Worm (Caenorhabditis elegans) whole organism, L4/young adult: ENCODE measurements around the gene T16A9.5.

Experiments
- W03F9.2 ChIP-seq: fragments of 150-350 bp; optimal IDR thresholded peaks from 2 replicates; lab custom pipeline; 2014; ENCODE audit warnings: missing biosample characterization, missing genetic modification characterization
- dao-5 ChIP-seq: sonication (generic microtip); optimal IDR thresholded peaks from 2 replicates; lab custom pipeline; 2016; ENCODE audit warnings: missing genotype, missing genetic modification characterization, moderate library complexity, missing compliant biosample characterization
- him-1 ChIP-seq: sonication (generic microtip); optimal IDR thresholded peaks from 2 replicates; lab custom pipeline; 2016; ENCODE audit warnings: missing genotype, missing genetic modification reagents, missing genetic modification characterization, missing compliant biosample characterization

Gene T16A9.5

DNA sequence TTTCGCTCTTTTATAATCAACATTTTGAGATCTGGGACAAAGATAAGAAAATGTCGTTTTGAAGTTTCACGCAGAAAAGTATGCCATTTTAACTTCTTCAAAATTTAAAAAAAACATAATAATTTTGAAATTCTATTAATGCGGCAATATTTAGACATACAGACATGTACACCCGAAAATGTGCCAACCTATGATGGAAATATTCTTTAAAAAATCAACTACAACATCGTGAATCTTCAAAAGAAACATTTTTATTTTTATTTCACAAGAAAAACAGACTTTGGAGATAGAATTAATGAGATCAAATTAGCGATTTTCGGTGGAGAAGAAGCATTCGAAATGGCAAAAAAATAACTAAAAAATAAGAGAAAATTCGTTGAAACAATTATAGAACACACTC, at the start of gene T16A9.5:
T16A9.5 (minus strand) TSS at position 101 of the 400 bp plus-strand sequence.
- TF ChIP-seq him-1 (tag; lab: Kevin White, UChicago) (no peak), dao-5 (tag; lab: Kevin White, UChicago) (no peak), W03F9.2 (tag; lab: Kevin White, UChicago) (no peak)

DNA sequence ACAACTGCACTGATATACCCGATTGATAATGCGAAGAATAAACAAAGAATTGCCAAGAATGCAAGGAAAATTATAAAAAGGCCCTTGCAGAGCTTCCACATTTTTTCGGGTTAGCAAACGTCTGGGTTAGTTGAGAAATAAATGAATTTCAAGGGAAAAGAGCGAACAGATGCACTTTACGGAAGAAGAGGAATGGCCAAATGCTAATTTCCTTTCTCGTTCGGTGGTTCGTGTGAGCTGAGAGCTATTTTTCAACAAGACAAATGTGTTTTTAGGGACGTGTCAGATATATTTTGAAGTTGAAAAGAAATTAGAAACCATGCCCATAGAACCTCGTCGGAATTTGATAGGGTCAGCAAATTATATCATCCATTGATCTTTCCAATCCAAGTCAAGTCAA, 45.8 kb upstream of the T16A9.5 start, which contains the start of gene F40G12.2:
F40G12.2 (minus strand) TSS at position 101 of the 400 bp plus-strand sequence.
- TF ChIP-seq him-1 (tag; lab: Kevin White, UChicago) = no peak
- TF ChIP-seq dao-5 (tag; lab: Kevin White, UChicago) = no peak
- TF ChIP-seq W03F9.2 (tag; lab: Kevin White, UChicago) = no peak

DNA sequence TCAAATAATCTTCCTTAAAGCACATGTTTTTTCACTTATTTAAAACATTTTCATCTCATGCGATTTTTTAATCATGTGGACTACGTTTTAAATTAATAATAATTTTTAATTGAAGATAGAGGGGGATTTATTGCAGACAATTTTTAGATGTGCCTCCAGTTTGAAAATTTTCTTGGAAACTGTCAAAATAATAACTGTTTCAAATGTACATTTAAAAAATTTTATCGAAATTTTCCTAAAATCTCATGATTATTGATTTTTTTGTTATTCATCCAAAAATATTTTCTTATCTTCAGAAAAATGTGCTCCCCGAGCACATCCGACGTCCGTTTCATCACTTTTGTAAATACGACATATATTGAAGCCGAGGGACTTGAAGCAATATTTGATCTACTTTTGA, 41.8 kb upstream of the T16A9.5 start, which contains the start of gene sre-8:
sre-8 (plus strand) TSS at position 301 of the 400 bp plus-strand sequence.
- TF ChIP-seq W03F9.2 (tag; lab: Kevin White, UChicago) = no peak
- no peak for TF ChIP-seq him-1 (tag; lab: Kevin White, UChicago)
- no peak for TF ChIP-seq dao-5 (tag; lab: Kevin White, UChicago)

DNA sequence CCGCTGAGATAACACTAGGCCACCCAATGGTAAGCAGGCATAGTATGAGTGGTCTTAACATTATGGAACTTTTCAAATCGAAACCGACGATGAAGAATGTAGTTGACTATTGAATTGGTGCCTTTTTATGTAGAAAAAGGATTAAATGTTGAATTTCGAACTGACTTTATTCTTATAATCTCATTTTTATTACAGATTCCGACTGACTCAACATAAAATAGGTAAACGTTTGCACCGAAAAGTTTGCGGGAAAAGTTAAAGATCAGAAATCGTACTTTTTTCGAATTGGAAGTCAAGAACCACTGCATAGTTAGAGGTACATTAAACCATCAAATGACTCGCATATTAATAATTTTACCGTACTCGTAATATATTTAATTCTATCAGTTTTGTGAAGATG, 39.2 kb upstream of the T16A9.5 start, which contains the start of gene K02E11.7:
K02E11.7 (minus strand) TSS at position 101 of the 400 bp plus-strand sequence.
- TF ChIP-seq him-1 (tag; lab: Kevin White, UChicago) = no peak
- TF ChIP-seq dao-5 (tag; lab: Kevin White, UChicago) = no peak
- no peak for TF ChIP-seq W03F9.2 (tag; lab: Kevin White, UChicago)

DNA sequence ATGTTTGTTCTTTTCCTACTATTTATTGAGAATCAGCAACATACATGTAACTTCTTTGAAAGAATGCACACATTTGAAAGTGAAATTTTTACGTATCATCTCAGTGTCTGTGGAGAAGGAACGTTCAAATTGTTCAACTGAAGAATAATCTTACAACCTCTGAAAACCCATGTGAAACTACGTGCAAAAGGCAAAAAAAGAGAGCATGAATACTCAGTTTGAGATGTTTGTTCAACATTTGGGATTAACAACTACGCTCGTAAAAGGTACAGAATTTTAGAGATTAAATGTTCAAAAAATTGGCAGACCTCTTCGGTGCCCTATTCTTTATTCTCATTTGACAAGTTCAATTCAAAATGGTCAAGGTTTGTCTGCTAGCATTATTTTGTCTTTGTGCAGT, 37.0 kb upstream of the T16A9.5 start, which contains the start of gene K02E11.5:
K02E11.5 (plus strand) TSS at position 301 of the 400 bp plus-strand sequence.
- TF ChIP-seq dao-5 (tag; lab: Kevin White, UChicago) (no peak), him-1 (tag; lab: Kevin White, UChicago) (no peak), W03F9.2 (tag; lab: Kevin White, UChicago) (no peak)

DNA sequence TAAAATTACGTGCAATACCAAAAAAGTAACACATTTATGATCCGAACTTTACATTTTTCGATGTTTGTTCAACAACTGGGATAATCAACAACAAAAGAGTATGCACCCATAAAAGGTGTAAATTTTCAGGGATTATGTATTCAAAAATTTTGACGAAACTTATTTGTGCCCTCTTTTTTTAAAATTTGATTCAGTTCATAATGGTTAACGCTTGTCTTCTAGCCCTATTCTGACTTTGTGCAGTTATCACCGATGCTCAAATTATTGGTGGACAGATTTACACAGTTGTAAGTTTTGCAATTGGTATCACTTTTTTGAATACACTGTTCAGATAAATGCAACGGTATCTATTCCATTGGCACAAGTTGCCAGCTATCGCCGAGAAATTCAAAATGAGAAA, 33.6 kb upstream of the T16A9.5 start, which contains the start of gene K02E11.6:
K02E11.6 (plus strand) TSS at position 149 of the 400 bp plus-strand sequence.
- TF ChIP-seq him-1 (tag; lab: Kevin White, UChicago) (no peak), W03F9.2 (tag; lab: Kevin White, UChicago) (no peak), dao-5 (tag; lab: Kevin White, UChicago) (no peak)

DNA sequence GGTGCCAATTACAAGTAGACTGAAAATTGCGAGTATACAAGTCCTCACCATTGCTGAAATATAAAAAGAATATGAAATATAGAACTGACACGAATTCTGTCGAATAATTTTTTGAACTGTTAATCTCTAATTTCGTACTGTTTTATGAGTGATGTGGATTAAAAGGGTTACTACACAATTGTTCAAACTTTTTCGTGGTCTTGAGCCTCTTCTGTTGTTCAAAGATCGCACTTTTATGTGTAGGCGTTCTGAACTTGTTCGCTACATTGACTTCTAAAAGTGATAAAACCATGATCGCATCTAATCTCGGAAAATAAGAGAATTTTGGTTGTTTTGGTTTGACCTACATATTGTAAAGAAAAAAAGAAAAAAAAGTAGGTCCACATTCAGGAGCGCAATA, 33.0 kb upstream of the T16A9.5 start, which contains the start of gene K02E11.4:
K02E11.4 (minus strand) TSS at position 101 of the 400 bp plus-strand sequence.
- TF ChIP-seq dao-5 (tag; lab: Kevin White, UChicago) = no peak
- TF ChIP-seq W03F9.2 (tag; lab: Kevin White, UChicago) = no peak
- TF ChIP-seq him-1 (tag; lab: Kevin White, UChicago) = no peak

DNA sequence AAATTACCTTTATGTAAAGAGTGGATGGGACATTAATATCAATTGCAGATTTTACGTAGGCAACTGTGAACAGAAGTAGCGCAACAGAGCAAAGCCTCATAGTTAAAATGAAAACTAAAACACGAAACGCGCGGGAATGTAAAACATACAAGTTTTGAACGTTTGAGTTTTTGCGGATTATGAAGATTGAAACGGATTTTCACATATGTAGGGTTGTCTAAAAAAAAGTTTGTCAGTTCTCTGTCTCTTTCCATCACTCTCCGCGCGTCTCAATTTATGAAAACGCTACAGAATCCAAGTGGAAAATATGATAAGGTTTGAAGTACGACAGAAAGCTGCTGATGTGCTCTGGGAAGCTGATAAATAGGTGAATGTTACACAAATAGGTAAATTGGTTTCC, 31.8 kb upstream of the T16A9.5 start, which contains the start of gene K02E11.3:
K02E11.3 (minus strand) TSS at position 101 of the 400 bp plus-strand sequence.
- TF ChIP-seq dao-5 (tag; lab: Kevin White, UChicago) = no peak
- TF ChIP-seq W03F9.2 (tag; lab: Kevin White, UChicago) = no peak

DNA sequence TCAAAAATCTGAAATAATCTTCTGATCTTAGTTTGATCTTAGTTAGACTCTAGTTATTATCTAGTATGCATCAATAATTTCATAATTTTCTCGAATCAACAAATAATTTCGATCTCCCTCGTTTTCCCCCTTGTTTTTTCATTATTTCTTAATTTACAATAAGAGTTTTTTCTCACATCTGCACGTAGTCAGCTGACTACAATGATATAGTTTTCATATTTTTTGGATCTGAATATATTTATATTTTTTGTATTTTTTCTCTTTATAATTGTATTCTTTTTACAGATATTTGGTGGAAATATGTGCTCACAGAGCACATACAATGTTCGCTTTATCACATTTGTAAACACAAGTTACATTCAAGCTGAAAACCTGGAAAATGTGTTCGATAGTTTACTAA, 28.9 kb upstream of the T16A9.5 start, which contains the start of gene sre-7:
sre-7 (plus strand) TSS at position 301 of the 400 bp plus-strand sequence.
- TF ChIP-seq him-1 (tag; lab: Kevin White, UChicago) (no peak), W03F9.2 (tag; lab: Kevin White, UChicago) (no peak), dao-5 (tag; lab: Kevin White, UChicago) (no peak)

DNA sequence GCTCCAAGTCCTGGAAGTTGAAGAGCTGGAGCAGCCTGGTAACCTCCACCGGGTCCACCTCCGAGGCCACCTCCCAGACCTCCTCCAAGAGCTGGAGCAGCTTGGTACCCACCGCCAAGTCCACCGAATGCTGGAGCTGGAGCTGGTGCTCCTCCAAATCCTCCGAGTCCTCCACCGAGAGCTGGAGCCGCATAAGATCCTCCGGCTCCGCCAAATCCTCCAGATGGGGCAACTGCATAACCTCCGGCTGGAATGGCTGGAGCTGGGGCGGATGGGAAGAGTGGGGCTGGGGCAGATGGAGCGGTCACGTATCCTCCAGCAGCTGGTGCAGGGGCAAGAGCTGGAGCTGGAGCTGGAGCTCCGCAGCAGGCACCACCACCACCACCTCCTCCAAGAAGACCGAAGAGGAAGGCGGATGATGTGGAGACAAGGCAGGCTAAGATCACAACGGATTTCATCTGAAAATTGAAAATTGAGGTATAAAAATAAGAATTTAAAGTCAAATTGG, 25.7 kb upstream of the T16A9.5 start, which contains the start of gene K02E11.10:
K02E11.10 (minus strand) TSS at position 458 of the 508 bp plus-strand sequence.
- no peak for TF ChIP-seq him-1 (tag; lab: Kevin White, UChicago)
- TF ChIP-seq W03F9.2 (tag; lab: Kevin White, UChicago) = no peak
- TF ChIP-seq dao-5 (tag; lab: Kevin White, UChicago) = no peak

DNA sequence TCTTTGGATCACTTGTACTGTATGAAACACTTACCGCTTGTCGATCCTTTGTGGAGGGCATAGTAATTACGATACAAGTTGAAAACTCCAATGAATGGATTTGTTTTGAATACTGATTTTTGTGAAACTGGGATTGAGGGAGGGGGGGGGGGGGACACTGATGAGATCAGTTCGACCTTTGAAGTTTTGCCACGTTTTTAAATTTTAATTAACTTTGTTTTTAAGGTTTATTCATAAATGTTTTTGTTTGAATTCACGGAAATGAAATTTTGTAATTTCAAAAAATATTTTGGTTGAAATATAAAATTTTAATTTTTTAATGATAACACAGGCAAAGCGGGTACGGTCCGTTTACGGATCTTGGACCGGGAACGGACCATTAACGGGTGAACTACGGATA, 20.9 kb upstream of the T16A9.5 start, which contains the start of gene ent-3:
ent-3 (minus strand) TSS at position 101 of the 400 bp plus-strand sequence.
- TF ChIP-seq dao-5 (tag; lab: Kevin White, UChicago) (no peak), W03F9.2 (tag; lab: Kevin White, UChicago) (no peak), him-1 (tag; lab: Kevin White, UChicago) (no peak)

DNA sequence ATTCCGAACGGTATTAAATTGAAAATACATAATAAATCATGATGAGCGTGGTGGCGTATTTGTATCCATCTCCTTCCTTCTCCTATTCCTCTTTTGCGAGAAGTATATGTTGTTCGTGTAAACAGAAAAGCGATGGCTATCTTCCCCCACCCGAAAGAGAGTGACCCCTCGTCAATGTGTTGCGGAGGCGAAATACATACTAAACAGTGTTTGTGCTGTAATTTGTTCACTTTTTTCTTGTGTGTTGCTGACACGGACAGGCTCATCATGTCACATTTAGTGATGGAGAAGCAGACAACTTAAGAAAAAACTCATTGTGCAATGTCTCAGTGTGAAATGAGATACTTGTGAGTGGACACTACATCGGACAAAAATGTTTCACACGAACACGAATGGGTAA, 16.6 kb upstream of the T16A9.5 start:
- TF ChIP-seq dao-5 (tag; lab: Kevin White, UChicago) (no peak), him-1 (tag; lab: Kevin White, UChicago) (no peak), W03F9.2 (tag; lab: Kevin White, UChicago) (no peak)

DNA sequence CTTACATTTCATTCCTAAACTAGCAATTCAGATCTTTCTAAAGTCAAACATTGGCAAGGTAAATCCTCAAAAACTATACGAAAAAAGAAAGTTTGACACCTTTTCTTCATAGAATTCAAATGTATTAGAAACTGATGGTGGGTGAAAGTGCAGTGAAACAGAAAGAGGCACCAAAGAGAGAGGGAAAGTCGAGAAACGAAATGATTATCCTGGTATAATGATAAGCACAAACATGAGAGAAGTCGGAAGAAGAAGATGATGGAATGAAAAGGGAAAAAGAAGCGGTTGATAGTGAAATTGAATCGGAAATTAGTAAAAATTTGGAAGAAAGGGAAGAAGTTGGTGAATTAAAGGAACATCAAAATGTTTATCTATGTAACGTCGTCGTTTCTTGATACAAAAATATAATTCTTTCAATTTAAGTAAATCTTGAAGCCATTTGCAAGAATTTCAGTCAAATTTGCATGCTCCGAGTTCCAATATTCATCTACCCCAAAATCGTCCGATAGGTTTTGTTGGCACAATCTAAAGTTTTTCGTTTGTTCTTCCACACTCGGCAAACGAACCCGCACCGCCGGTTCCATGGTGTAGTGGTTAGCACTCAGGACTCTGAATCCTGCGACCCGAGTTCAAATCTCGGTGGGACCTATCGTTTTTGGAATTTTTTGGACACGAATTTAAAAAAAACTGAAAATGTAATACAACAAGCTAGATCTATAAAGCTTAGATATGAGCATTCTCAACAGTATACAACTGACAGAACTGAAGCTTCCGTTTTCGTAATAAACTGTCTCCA, 16.0 kb upstream of the T16A9.5 start:
- no peak for TF ChIP-seq him-1 (tag; lab: Kevin White, UChicago)
- TF ChIP-seq W03F9.2 (tag; lab: Kevin White, UChicago) = no peak
- no peak for TF ChIP-seq dao-5 (tag; lab: Kevin White, UChicago)
